Fruit fly (Drosophila melanogaster) whole organism, wandering third instar larva: ENCODE data around the gene Vps8.

Source experiments
- CG32264 ChIP-seq: fragments of 200-800 bp; sonication (Bioruptor generic); optimal IDR thresholded peaks from 2 replicates; lab custom pipeline; 2016; ENCODE audit warnings: missing biosample characterization, missing genetic modification characterization
- N ChIP-seq: fragments of >200 bp; optimal IDR thresholded peaks from 2 replicates; lab custom pipeline; 2018; ENCODE audit warnings: missing biosample characterization, missing external identifiers, missing genetic modification characterization
- OdsH ChIP-seq: fragments of 200-800 bp; sonication (Bioruptor generic); optimal IDR thresholded peaks from 2 replicates; lab custom pipeline; 2016; ENCODE audit warnings: missing biosample characterization, mild to moderate bottlenecking, missing genetic modification characterization
- br ChIP-seq: fragments of 200-800 bp; sonication (Bioruptor generic); optimal IDR thresholded peaks from 2 replicates; lab custom pipeline; 2016; ENCODE audit warnings: missing biosample characterization, missing genetic modification characterization
- brk ChIP-seq: fragments of 200-800 bp; sonication (Bioruptor generic); optimal IDR thresholded peaks from 2 replicates; lab custom pipeline; 2016; ENCODE audit warnings: missing biosample characterization, mild to moderate bottlenecking, missing genetic modification characterization
- pan ChIP-seq: fragments of >200 bp; optimal IDR thresholded peaks from 2 replicates; lab custom pipeline; 2017

dm6 chr3L:6451572-6451971, 43.5 kb downstream of the Vps8 start:
- TF ChIP-seq OdsH (GFP tag; lab: Kevin White, UChicago) (no peak), br (GFP tag; lab: Kevin White, UChicago) (no peak), brk (GFP tag; lab: Kevin White, UChicago) (no peak), CG32264 (no peak), N (GFP tag; lab: Kevin White, UChicago) (no peak), pan (lab: Kevin White, UChicago) (no peak)
